Fruit fly (Drosophila melanogaster): Measurements from ENCODE around the gene TwdlL.
A peak's percentile ranks its signal among the peaks of the same experiment; 100 is the strongest.

TwdlL gene

DNA sequence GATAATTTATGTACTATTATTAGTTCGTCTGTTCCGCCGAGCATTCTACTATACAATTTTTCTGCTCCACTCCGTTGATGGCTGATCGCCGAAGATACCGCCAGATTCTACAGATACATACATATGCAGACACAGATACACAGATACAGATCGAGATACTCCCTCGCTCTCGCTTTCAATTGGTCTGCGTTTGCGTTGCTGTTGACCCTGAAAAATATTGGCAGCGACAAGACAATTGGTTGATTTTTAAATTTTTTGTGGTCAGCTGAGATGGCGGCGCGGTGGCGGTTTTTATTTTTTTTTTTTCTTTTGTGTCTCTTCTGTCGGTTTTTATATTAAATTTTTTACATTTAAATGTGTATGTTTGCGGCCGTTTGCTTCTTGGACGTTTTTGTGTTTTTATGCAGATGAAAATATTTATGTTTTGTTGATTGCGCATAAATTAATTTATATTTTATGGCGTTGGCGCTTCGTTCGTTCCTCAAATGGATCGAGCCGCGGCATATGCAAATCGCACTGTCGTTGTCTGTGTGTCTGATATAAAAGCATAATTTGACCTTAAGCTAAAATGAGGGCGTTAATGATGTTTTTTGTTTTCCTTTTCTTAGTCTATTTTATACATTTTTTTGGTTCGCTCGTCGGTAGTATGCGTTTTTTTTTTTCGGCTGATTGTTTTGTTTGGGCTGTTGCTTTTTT is 31.5 kb downstream of the TwdlL start:
- TF ChIP-seq CG33017 (tag; optimal IDR thresholded peaks at IDR 0.05) (no peak), CG1620 (GFP tag; optimal IDR thresholded peaks at IDR 0.05) (no peak), kay (GFP tag; ENCODE audit: borderline replicate concordance) (no peak), CG12768 (GFP tag; optimal IDR thresholded peaks at IDR 0.05) (no peak), pad (GFP tag; optimal IDR thresholded peaks at IDR 0.05) (no peak), Clk (GFP tag; optimal IDR thresholded peaks at IDR 0.05) (no peak), CG14711 (tag; optimal IDR thresholded peaks at IDR 0.05) (no peak), cic (GFP tag; optimal IDR thresholded peaks at IDR 0.05) (no peak), CG11617 (GFP tag; optimal IDR thresholded peaks at IDR 0.05) (no peak)

DNA sequence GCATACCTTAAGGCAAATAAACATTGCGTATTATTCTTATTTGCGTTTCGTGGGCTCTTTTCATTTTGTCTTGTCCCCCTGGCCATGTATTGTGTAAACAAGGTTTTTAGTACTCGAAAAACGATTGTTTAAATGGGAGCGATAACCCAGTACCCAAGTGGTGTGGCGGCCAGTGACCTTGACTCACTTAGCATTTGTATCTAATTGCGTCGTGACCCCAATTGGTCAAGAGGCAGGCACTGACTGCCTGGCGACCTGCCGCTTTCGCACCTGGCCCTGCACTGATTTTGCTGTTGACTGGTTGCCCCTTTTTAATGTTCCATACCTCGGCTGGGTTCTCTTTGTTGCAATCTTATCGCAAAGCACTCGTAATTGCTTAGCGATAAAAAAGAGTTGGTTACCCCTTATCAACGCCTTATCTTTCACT is 37.3 kb downstream of the TwdlL start:
- peak; percentile 13 for TF ChIP-seq Hr96 (GFP tag; optimal IDR thresholded peaks at IDR 0.05)
- TF ChIP-seq cnc (optimal IDR thresholded peaks at IDR 0.05), result no peak
- no peak for TF ChIP-seq tj (GFP tag; optimal IDR thresholded peaks at IDR 0.05)
- TF ChIP-seq kay (GFP tag; ENCODE audit: borderline replicate concordance), result no peak
- no peak for TF ChIP-seq pad (GFP tag; optimal IDR thresholded peaks at IDR 0.05)
- no peak for TF ChIP-seq Crg-1 (GFP tag; optimal IDR thresholded peaks at IDR 0.05)
- TF ChIP-seq CG1620 (GFP tag; optimal IDR thresholded peaks at IDR 0.05), result no peak
- peak; percentile 4 for TF ChIP-seq CG11617 (GFP tag; optimal IDR thresholded peaks at IDR 0.05)
- no peak for TF ChIP-seq CG7045 (GFP tag; optimal IDR thresholded peaks at IDR 0.05)
- no peak for TF ChIP-seq toe (GFP tag; optimal IDR thresholded peaks at IDR 0.05)
- TF ChIP-seq ovo (GFP tag; optimal IDR thresholded peaks at IDR 0.05), result no peak
- TF ChIP-seq bab1 (GFP tag; optimal IDR thresholded peaks at IDR 0.05), result no peak
- no peak for TF ChIP-seq CG7101 (tag; optimal IDR thresholded peaks at IDR 0.05)
- peak; percentile 27 for TF ChIP-seq CG12768 (GFP tag; optimal IDR thresholded peaks at IDR 0.05)
- TF ChIP-seq CG33017 (tag; optimal IDR thresholded peaks at IDR 0.05), result no peak
